Fruit fly (Drosophila melanogaster) S2 (cell line): ENCODE results near the gene CG31460.

Source experiments
- CG8478 ChIP-seq: fragments of >200 bp; optimal IDR thresholded peaks from 2 replicates; lab custom pipeline; 2018
- CTCF ChIP-seq, 2 experiments: fragments of >200 bp; optimal IDR thresholded peaks; 2 replicates each; lab custom pipeline; 2018

CG31460 gene

dm6 chr3R:8562484-8562886 lies at the start of gene CG31460, which contains the start of gene mRpS18A:
Gene CG31460 (plus strand): TSS chr3R:8562673.
Gene mRpS18A (minus strand): TSS chr3R:8562593.
- no peak for TF ChIP-seq CG8478
- TF ChIP-seq CTCF (optimal IDR thresholded peaks at IDR 0.05; lab: Kevin White, UChicago): no peak

- TF ChIP-seq CG8478 (no peak), CTCF (optimal IDR thresholded peaks at IDR 0.05; lab: Kevin White, UChicago) (no peak)
These were observed 49.6 kb upstream of the CG31460 start, which contains the start of gene Or85c for dm6 chr3R:8512922-8513321. Gene Or85c (minus strand): TSS chr3R:8513022.

dm6 chr3R:8517752-8518185 lies 44.7 kb upstream of the CG31460 start, which contains the start of gene CG11737:
Gene CG11737 (plus strand): TSS chr3R:8517868.
- TF ChIP-seq CTCF (optimal IDR thresholded peaks at IDR 0.05; lab: Kevin White, UChicago) (no peak), CG8478 (no peak)

- no peak for TF ChIP-seq CG8478
- TF ChIP-seq CTCF (optimal IDR thresholded peaks at IDR 0.05; lab: Kevin White, UChicago): no peak
These were observed 43.8 kb upstream of the CG31460 start for dm6 chr3R:8518565-8519154.

dm6 chr3R:8519157-8519556 lies 43.3 kb upstream of the CG31460 start:
- TF ChIP-seq CG8478: no peak
- no peak for TF ChIP-seq CTCF (optimal IDR thresholded peaks at IDR 0.05; lab: Kevin White, UChicago)

- no peak for TF ChIP-seq CTCF (optimal IDR thresholded peaks at IDR 0.05; lab: Kevin White, UChicago)
- TF ChIP-seq CG8478: no peak
These were observed 41.7 kb upstream of the CG31460 start for dm6 chr3R:8520809-8521208.

dm6 chr3R:8521499-8521898 lies 41.0 kb upstream of the CG31460 start, which contains the start of gene CG31454:
Gene CG31454 (plus strand): TSS chr3R:8521658.
- TF ChIP-seq CTCF (optimal IDR thresholded peaks at IDR 0.05; lab: Kevin White, UChicago) (no peak), CG8478 (no peak)

dm6 chr3R:8523668-8524067 lies 38.8 kb upstream of the CG31460 start, which contains the start of gene CG31259:
Gene CG31259 (plus strand): TSS chr3R:8523944.
- no peak for TF ChIP-seq CG8478
- TF ChIP-seq CTCF (optimal IDR thresholded peaks at IDR 0.05; lab: Kevin White, UChicago): no peak

- TF ChIP-seq CG8478: no peak
- TF ChIP-seq CTCF (optimal IDR thresholded peaks at IDR 0.05; lab: Kevin White, UChicago): no peak
These were observed 38.2 kb upstream of the CG31460 start for dm6 chr3R:8524277-8524676.

- TF ChIP-seq CG8478 (no peak), CTCF (optimal IDR thresholded peaks at IDR 0.05; lab: Kevin White, UChicago) (no peak)
These were observed 33.6 kb upstream of the CG31460 start, which contains the start of gene CG11741 for dm6 chr3R:8528862-8529261. Gene CG11741 (minus strand): TSS chr3R:8528877.

- no peak for TF ChIP-seq CG8478
- no peak for TF ChIP-seq CTCF (optimal IDR thresholded peaks at IDR 0.05; lab: Kevin White, UChicago)
These were observed 16.6 kb upstream of the CG31460 start for dm6 chr3R:8545915-8546314.

dm6 chr3R:8552308-8552707 lies 10.2 kb upstream of the CG31460 start, which contains the start of gene Or85d:
Gene Or85d (plus strand): TSS chr3R:8552608.
- TF ChIP-seq CTCF (optimal IDR thresholded peaks at IDR 0.05; lab: Kevin White, UChicago): no peak
- no peak for TF ChIP-seq CG8478

dm6 chr3R:8561522-8561921 lies 951 bp upstream of the CG31460 start, which contains the start of gene pch2:
Gene pch2 (minus strand): TSS chr3R:8561764.
- TF ChIP-seq CTCF (optimal IDR thresholded peaks at IDR 0.05; lab: Kevin White, UChicago): no peak
- TF ChIP-seq CG8478: no peak

dm6 chr3R:8563774-8564173 lies 1.3 kb downstream of the CG31460 start, which contains the start of gene Cenp-C:
Gene Cenp-C (plus strand): TSS chr3R:8564105.
- TF ChIP-seq CG8478: no peak
- TF ChIP-seq CTCF (optimal IDR thresholded peaks at IDR 0.05; lab: Kevin White, UChicago): no peak

dm6 chr3R:8577409-8578255 lies 15.2 kb downstream of the CG31460 start, which contains the start of gene 5-HT2B:
Gene 5-HT2B (plus strand): TSS chr3R:8578205.
- no peak for TF ChIP-seq CTCF (optimal IDR thresholded peaks at IDR 0.05; lab: Kevin White, UChicago)
- no peak for TF ChIP-seq CG8478

dm6 chr3R:8587859-8588258 lies 25.4 kb downstream of the CG31460 start:
- TF ChIP-seq CTCF (optimal IDR thresholded peaks at IDR 0.05; lab: Kevin White, UChicago) (no peak), CG8478 (no peak)
